Fruit fly (Drosophila melanogaster) Kc167 (cell line): ENCODE results near the gene CG10560.

Experiments
- Myc ChIP-seq: fragments of >200 bp; optimal IDR thresholded peaks from 2 replicates; lab custom pipeline; 2017; ENCODE audit warnings: missing external identifiers
- Sin3A ChIP-seq: fragments of >200 bp; optimal IDR thresholded peaks from 2 replicates; lab custom pipeline; 2018; ENCODE audit warnings: missing external identifiers
- h ChIP-seq: fragments of >200 bp; optimal IDR thresholded peaks from 3 replicates; lab custom pipeline; 2018; ENCODE audit warnings: missing external identifiers
- insv ChIP-seq: fragments of >200 bp; optimal IDR thresholded peaks from 3 replicates; lab custom pipeline; 2018; ENCODE audit warnings: missing external identifiers
- psq ChIP-seq: fragments of >200 bp; optimal IDR thresholded peaks from 2 replicates; lab custom pipeline; 2017; ENCODE audit warnings: missing external identifiers
- ttk ChIP-seq: sonication (Bioruptor generic); optimal IDR thresholded peaks from 2 replicates; lab custom pipeline; 2017; ENCODE audit warnings: missing external identifiers

Gene CG10560

DNA sequence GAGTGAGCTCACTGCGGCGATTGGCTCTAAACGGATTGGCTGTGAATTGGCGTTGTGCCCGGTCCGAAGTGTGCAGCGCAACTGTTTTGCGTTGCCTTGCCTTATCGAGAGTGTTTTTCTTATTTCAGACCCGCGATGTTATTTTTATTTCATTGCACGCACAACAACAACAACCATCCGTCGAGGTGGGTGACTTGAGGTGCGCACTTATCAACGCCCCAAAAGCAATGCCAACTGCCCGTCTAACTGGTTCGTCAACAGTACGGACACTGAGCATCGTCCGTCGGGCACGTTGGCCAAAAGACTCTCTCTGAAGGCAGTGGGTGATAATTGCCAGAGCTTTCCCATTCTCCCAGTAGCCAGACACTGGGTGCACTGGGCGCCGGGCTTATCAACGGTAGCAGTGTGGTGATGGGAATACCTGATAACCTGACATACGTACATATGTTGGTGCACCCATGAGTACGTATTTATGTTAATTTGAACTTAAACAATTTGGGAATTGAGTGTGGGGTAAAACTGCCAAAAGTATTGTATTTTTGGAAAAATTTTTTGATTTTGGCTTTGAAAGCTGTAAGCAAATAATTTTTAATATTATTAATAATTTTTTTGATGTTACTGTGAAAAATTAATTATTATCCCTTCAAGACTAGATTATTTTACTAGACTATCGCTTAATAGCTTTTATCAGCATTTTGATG, 24.4 kb downstream of the CG10560 start, which contains the start of gene CG31102:
CG31102 (minus strand) TSS at position 275 of the 701 bp plus-strand sequence.
- TF ChIP-seq Myc (lab: Kevin White, UChicago), result no peak
- no peak for TF ChIP-seq ttk
- TF ChIP-seq psq (lab: Kevin White, UChicago), result no peak
- no peak for TF ChIP-seq h (lab: Kevin White, UChicago)
- TF ChIP-seq insv (lab: Kevin White, UChicago), result no peak
- TF ChIP-seq Sin3A, result no peak

dm6 chr3R:25292864-25293284, 27.0 kb downstream of the CG10560 start, which contains the start of gene CG31098:
TSS of gene CG31098 (minus strand) at chr3R:25292977.
- TF ChIP-seq Myc (lab: Kevin White, UChicago) (no peak), h (lab: Kevin White, UChicago) (no peak), insv (lab: Kevin White, UChicago) (no peak), Sin3A (no peak), ttk (no peak), psq (lab: Kevin White, UChicago) (no peak)

DNA sequence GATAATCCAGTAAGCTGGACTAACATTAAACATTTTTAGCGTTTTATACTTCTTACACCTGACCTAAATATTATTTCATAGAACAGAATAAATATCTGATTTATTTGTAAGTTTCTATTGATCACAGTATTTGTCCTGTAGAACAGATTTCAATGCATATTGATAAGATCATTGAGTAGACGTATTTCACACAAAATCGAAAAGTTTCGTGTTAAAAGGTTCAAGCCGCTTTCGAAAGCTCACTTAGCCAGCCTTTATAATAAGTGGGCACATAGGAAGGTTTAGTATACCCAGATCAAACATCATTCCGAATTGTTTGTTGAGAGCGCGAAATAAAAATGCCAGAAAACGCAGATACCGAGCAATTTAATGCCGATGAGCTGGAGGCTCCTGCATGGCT, 30.3 kb downstream of the CG10560 start, which contains the start of gene CG11893:
CG11893 (plus strand) TSS at position 301 of the 400 bp plus-strand sequence.
- no peak for TF ChIP-seq h (lab: Kevin White, UChicago)
- TF ChIP-seq Myc (lab: Kevin White, UChicago), result no peak
- TF ChIP-seq insv (lab: Kevin White, UChicago), result no peak
- TF ChIP-seq psq (lab: Kevin White, UChicago), result no peak
- no peak for TF ChIP-seq Sin3A
- TF ChIP-seq ttk, result no peak

- no peak for TF ChIP-seq Myc (lab: Kevin White, UChicago)
Measured at dm6 chr3R:25287128-25287527, 32.8 kb downstream of the CG10560 start, which contains the start of gene CG13658. TSS of gene CG13658 (plus strand) at chr3R:25287474.

- TF ChIP-seq Myc (lab: Kevin White, UChicago) (no peak), psq (lab: Kevin White, UChicago) (no peak)
Measured at dm6 chr3R:25285173-25285572, 34.7 kb downstream of the CG10560 start, which contains the start of gene CG31104. TSS of gene CG31104 (plus strand) at chr3R:25285473.

dm6 chr3R:25283209-25283670, 36.7 kb downstream of the CG10560 start, which contains the start of gene CG31300:
TSS of gene CG31300 (plus strand) at chr3R:25283620.
- TF ChIP-seq insv (lab: Kevin White, UChicago) (no peak), Myc (lab: Kevin White, UChicago) (no peak), ttk (no peak), h (lab: Kevin White, UChicago) (no peak), Sin3A (no peak), psq (lab: Kevin White, UChicago) (no peak)

DNA sequence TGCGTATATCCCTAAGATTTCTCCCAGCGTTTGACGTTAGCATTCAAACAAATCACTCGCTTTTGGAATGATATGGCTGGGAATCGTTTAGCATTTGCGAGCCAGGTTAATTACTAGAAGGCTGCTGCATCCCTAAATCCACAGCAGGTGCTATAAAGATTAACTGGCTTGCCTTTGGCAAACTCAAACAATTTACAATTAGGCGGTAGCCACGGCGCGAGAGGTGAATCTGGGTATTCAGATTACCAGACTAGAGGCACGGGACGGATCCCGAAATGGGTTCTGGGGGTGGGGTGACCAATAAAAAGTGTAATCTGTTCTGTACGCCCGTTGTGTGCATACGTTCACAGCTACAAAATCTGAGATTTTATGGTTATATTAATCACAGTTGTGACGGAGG, 38.7 kb downstream of the CG10560 start, which contains the start of gene CG11892:
CG11892 (plus strand) TSS at position 384 of the 400 bp plus-strand sequence.
- TF ChIP-seq Myc (lab: Kevin White, UChicago) (no peak), psq (lab: Kevin White, UChicago) (no peak), Sin3A (no peak), insv (lab: Kevin White, UChicago) (no peak), ttk (no peak), h (lab: Kevin White, UChicago) (no peak)

- TF ChIP-seq psq (lab: Kevin White, UChicago), result no peak
- no peak for TF ChIP-seq ttk
- no peak for TF ChIP-seq Myc (lab: Kevin White, UChicago)
- no peak for TF ChIP-seq insv (lab: Kevin White, UChicago)
Measured at dm6 chr3R:25279796-25280350, 40.0 kb downstream of the CG10560 start, which contains the start of gene CG10514. TSS of gene CG10514 (minus strand) at chr3R:25279846.

DNA sequence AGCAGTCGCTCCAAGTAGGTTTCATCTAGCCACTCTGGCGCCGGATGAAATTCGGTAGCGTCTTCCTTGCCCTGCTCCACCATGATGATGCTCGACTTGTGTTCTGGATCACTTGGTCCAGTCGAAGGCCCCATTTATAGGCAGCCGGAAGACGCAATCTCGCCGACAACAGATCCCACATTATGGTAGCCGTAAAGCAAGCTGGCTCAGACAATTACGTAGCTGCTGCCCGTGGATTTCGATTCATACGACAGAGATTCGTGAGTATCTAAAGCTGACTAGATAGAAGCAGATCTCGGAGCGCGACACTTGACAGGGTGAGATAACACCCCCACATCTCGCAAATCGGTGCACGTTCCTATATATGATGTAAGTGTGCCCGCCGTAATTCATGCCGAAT, 42.8 kb downstream of the CG10560 start, which contains the start of gene CG10513:
CG10513 (minus strand) TSS at position 101 of the 400 bp plus-strand sequence.
- TF ChIP-seq ttk (no peak), insv (lab: Kevin White, UChicago) (no peak), Myc (lab: Kevin White, UChicago) (no peak), Sin3A (no peak), psq (lab: Kevin White, UChicago) (no peak), h (lab: Kevin White, UChicago) (no peak)

- TF ChIP-seq h (lab: Kevin White, UChicago) (no peak), Myc (lab: Kevin White, UChicago) (no peak), insv (lab: Kevin White, UChicago) (no peak), ttk (no peak), Sin3A (no peak), psq (lab: Kevin White, UChicago) (no peak)
Measured at dm6 chr3R:25275276-25275675, 44.6 kb downstream of the CG10560 start.

dm6 chr3R:25273537-25273936, 46.4 kb downstream of the CG10560 start, which contains the start of gene CG11878:
TSS of gene CG11878 (plus strand) at chr3R:25273837.
- TF ChIP-seq psq (lab: Kevin White, UChicago) (no peak), insv (lab: Kevin White, UChicago) (no peak), h (lab: Kevin White, UChicago) (no peak), Sin3A (no peak), ttk (no peak), Myc (lab: Kevin White, UChicago) (no peak)

DNA sequence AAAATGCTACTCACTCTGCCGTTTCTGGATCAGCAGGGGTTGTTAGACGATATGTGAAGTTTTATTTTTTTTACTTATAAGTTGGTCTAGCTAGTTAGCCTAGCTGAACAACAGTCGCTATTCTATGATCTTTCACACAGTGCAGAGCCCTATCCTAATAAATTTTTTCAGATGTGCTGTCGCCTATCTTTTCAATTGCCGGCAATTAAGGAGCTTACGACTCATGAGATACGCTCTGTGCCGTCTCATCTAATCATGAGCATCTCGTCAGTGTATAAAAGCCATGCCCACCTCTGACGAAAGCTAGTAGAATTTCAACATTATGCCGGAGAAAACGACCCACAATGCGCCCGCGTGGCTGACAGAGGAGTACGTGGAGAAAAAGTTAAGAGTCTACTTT, 50.0 kb downstream of the CG10560 start, which contains the start of the genes CG11889 and CG11891:
CG11889 (plus strand) TSS at position 301 of the 400 bp plus-strand sequence.
CG11891 (plus strand) TSS at position 301 of the 400 bp plus-strand sequence.
- TF ChIP-seq insv (lab: Kevin White, UChicago) (no peak), h (lab: Kevin White, UChicago) (no peak), Sin3A (no peak), psq (lab: Kevin White, UChicago) (no peak), ttk (no peak), Myc (lab: Kevin White, UChicago) (no peak)
